Worm (Caenorhabditis elegans) whole organism, mixed stage, embryonic: Measurements from ENCODE around the gene F21A3.4.

Experiments used
- M03D4.4 ChIP-seq: sonication (generic microtip); optimal IDR thresholded peaks from 2 replicates; lab custom pipeline; 2017; ENCODE audit warnings: mild to moderate bottlenecking, missing genetic modification characterization, missing compliant biosample characterization
- bed-3 ChIP-seq: fragments of 200-800 bp; sonication (Bioruptor generic); optimal IDR thresholded peaks from 3 replicates; lab custom pipeline; 2018; ENCODE audit warnings: mild to moderate bottlenecking, missing genetic modification characterization, moderate library complexity, missing compliant biosample characterization
- blmp-1 ChIP-seq: fragments of 150-350 bp; optimal IDR thresholded peaks from 2 replicates; lab custom pipeline; 2014; ENCODE audit warnings: missing biosample characterization, missing genetic modification characterization
- ceh-39 ChIP-seq: fragments of 150-350 bp; optimal IDR thresholded peaks from 2 replicates; lab custom pipeline; 2014; ENCODE audit warnings: missing biosample characterization, missing genetic modification characterization
- ceh-43 ChIP-seq: fragments of 200-800 bp; sonication (Bioruptor generic); optimal IDR thresholded peaks from 2 replicates; lab custom pipeline; 2018; ENCODE audit warnings: mild to moderate bottlenecking, missing genetic modification characterization, moderate library complexity, missing compliant biosample characterization
- ceh-83 ChIP-seq: fragments of 200-800 bp; sonication (Bioruptor generic); optimal IDR thresholded peaks from 2 replicates; lab custom pipeline; 2018; ENCODE audit warnings: mild to moderate bottlenecking, missing genetic modification characterization, missing compliant biosample characterization
- ces-1 ChIP-seq: fragments of 150-350 bp; optimal IDR thresholded peaks from 2 replicates; lab custom pipeline; 2014; ENCODE audit warnings: missing biosample characterization, missing genetic modification reagents, missing genetic modification characterization
- cnd-1 ChIP-seq: fragments of 200-800 bp; sonication (Bioruptor generic); optimal IDR thresholded peaks from 2 replicates; lab custom pipeline; 2018; ENCODE audit warnings: mild to moderate bottlenecking, missing genetic modification characterization, missing compliant biosample characterization
- drap-1 ChIP-seq: fragments of 200-800 bp; sonication (Bioruptor generic); optimal IDR thresholded peaks from 3 replicates; lab custom pipeline; 2018; ENCODE audit warnings: mild to moderate bottlenecking, missing genetic modification characterization, missing compliant biosample characterization
- elt-1 ChIP-seq: sonication (generic microtip); optimal IDR thresholded peaks from 2 replicates; lab custom pipeline; 2017; ENCODE audit warnings: missing genetic modification characterization, mild to moderate bottlenecking, missing compliant biosample characterization, antibody characterized with exemption, moderate library complexity, borderline replicate concordance; ENCODE audit not compliant: insufficient read depth
- elt-3 ChIP-seq: fragments of 150-350 bp; optimal IDR thresholded peaks from 2 replicates; lab custom pipeline; 2014; ENCODE audit warnings: missing biosample characterization, missing genetic modification characterization
- flh-1 ChIP-seq: fragments of 200-800 bp; sonication (Bioruptor generic); optimal IDR thresholded peaks from 2 replicates; lab custom pipeline; 2018; ENCODE audit warnings: mild to moderate bottlenecking, missing genetic modification characterization, moderate library complexity, missing compliant biosample characterization
- ham-2 ChIP-seq: fragments of 200-800 bp; sonication (Bioruptor generic); optimal IDR thresholded peaks from 2 replicates; lab custom pipeline; 2018; ENCODE audit warnings: mild to moderate bottlenecking, missing genetic modification characterization, missing compliant biosample characterization
- lin-13 ChIP-seq: fragments of 150-350 bp; optimal IDR thresholded peaks from 2 replicates; lab custom pipeline; 2014; ENCODE audit warnings: missing biosample characterization, missing genetic modification characterization
- lin-32 ChIP-seq: fragments of 200-800 bp; sonication (Bioruptor generic); optimal IDR thresholded peaks from 2 replicates; lab custom pipeline; 2018; ENCODE audit warnings: mild to moderate bottlenecking, missing genetic modification characterization, missing compliant biosample characterization
- lsy-2 ChIP-seq: fragments of 150-350 bp; optimal IDR thresholded peaks from 2 replicates; lab custom pipeline; 2014; ENCODE audit warnings: missing biosample characterization, missing genetic modification characterization
- mep-1 ChIP-seq: fragments of 150-350 bp; optimal IDR thresholded peaks from 2 replicates; lab custom pipeline; 2017; ENCODE audit warnings: missing biosample characterization, missing genetic modification reagents, missing genetic modification characterization, inconsistent platforms
- nhr-12 ChIP-seq: fragments of 150-350 bp; optimal IDR thresholded peaks from 2 replicates; lab custom pipeline; 2014; ENCODE audit warnings: missing biosample characterization, missing genetic modification characterization
- nhr-2 ChIP-seq: fragments of 150-350 bp; optimal IDR thresholded peaks from 2 replicates; lab custom pipeline; 2014; ENCODE audit warnings: missing biosample characterization, missing genetic modification characterization
- nhr-28 ChIP-seq: fragments of 150-350 bp; optimal IDR thresholded peaks from 2 replicates; lab custom pipeline; 2014; ENCODE audit warnings: missing biosample characterization, missing genetic modification characterization
- nhr-76 ChIP-seq: sonication (generic microtip); optimal IDR thresholded peaks from 2 replicates; lab custom pipeline; 2017; ENCODE audit warnings: missing biosample characterization, missing genetic modification characterization
- pha-4 ChIP-seq: fragments of 150-350 bp; optimal IDR thresholded peaks from 2 replicates; lab custom pipeline; 2018; ENCODE audit warnings: missing biosample characterization, missing genetic modification reagents, missing genetic modification characterization
- sem-2 ChIP-seq: fragments of 200-800 bp; sonication (Bioruptor generic); optimal IDR thresholded peaks from 2 replicates; lab custom pipeline; 2018; ENCODE audit warnings: mild to moderate bottlenecking, missing genetic modification characterization, missing compliant biosample characterization
- snpc-4 ChIP-seq: fragments of 150-350 bp; optimal IDR thresholded peaks from 2 replicates; lab custom pipeline; 2014; ENCODE audit warnings: missing biosample characterization, missing genetic modification characterization
- sptf-1 ChIP-seq: sonication (generic microtip); optimal IDR thresholded peaks from 2 replicates; lab custom pipeline; 2017; ENCODE audit warnings: mild to moderate bottlenecking, missing genetic modification characterization, moderate library complexity, missing compliant biosample characterization
- tbx-8 ChIP-seq: fragments of 200-800 bp; sonication (Bioruptor generic); optimal IDR thresholded peaks from 2 replicates; lab custom pipeline; 2018; ENCODE audit warnings: mild to moderate bottlenecking, missing genetic modification characterization, moderate library complexity, missing compliant biosample characterization
- unc-120 ChIP-seq: sonication (generic microtip); optimal IDR thresholded peaks from 2 replicates; lab custom pipeline; 2017; ENCODE audit warnings: missing genetic modification characterization, missing compliant biosample characterization; ENCODE audit not compliant: poor library complexity, severe bottlenecking
- unc-39 ChIP-seq: fragments of 150-350 bp; optimal IDR thresholded peaks from 2 replicates; lab custom pipeline; 2014; ENCODE audit warnings: missing biosample characterization, missing genetic modification characterization
- unc-62 ChIP-seq: fragments of 150-350 bp; optimal IDR thresholded peaks from 2 replicates; lab custom pipeline; 2014; ENCODE audit warnings: missing biosample characterization, missing genetic modification reagents, missing genetic modification characterization
- zip-8 ChIP-seq: fragments of 150-350 bp; optimal IDR thresholded peaks from 2 replicates; lab custom pipeline; 2014; ENCODE audit warnings: missing biosample characterization, missing genetic modification characterization
- ztf-11 ChIP-seq: fragments of 150-350 bp; optimal IDR thresholded peaks from 2 replicates; lab custom pipeline; 2014; ENCODE audit warnings: missing biosample characterization, missing genetic modification characterization

The F21A3.4 gene

ce11 chrV:15533864-15534263 is 2.6 kb upstream of the F21A3.4 start, which contains the start of gene F21A3.2:
Gene F21A3.2, minus strand, starts transcription at chrV:15533964.
- no peak for TF ChIP-seq M03D4.4
- TF ChIP-seq unc-120 (tag; lab: Kevin White, UChicago) = no peak
- TF ChIP-seq lin-13 (tag; lab: Kevin White, UChicago) = no peak
- no peak for TF ChIP-seq zip-8 (tag; lab: Kevin White, UChicago)
- no peak for TF ChIP-seq sem-2 (GFP tag; lab: Kevin White, UChicago)
- TF ChIP-seq lsy-2 = no peak
- TF ChIP-seq flh-1 (GFP tag; lab: Kevin White, UChicago) = no peak
- no peak for TF ChIP-seq lin-32 (GFP tag; lab: Kevin White, UChicago)
- TF ChIP-seq pha-4 = no peak
- TF ChIP-seq sptf-1 (tag; lab: Kevin White, UChicago) = no peak
- TF ChIP-seq blmp-1 = no peak

- TF ChIP-seq tbx-8 (GFP tag; lab: Kevin White, UChicago) (no peak), ceh-43 (GFP tag; lab: Kevin White, UChicago) (no peak), ham-2 (GFP tag; lab: Kevin White, UChicago) (no peak), sem-2 (GFP tag; lab: Kevin White, UChicago) (no peak), lsy-2 (no peak), unc-120 (tag; lab: Kevin White, UChicago) (no peak), unc-39 (tag; lab: Kevin White, UChicago) (no peak), bed-3 (GFP tag; lab: Kevin White, UChicago) (no peak), nhr-2 (no peak), lin-32 (GFP tag; lab: Kevin White, UChicago) (no peak), cnd-1 (tag; lab: Kevin White, UChicago) (no peak), nhr-76 (tag; lab: Kevin White, UChicago) (no peak), ces-1 (GFP tag; lab: Kevin White, UChicago) (no peak), unc-62 (GFP tag; lab: Kevin White, UChicago) (no peak), blmp-1 (no peak), ceh-39 (tag; lab: Kevin White, UChicago) (no peak), ceh-83 (no peak)
Observed at ce11 chrV:15537923-15538322, 1.5 kb downstream of the F21A3.4 start, which contains the start of gene prde-1. Gene prde-1, plus strand, starts transcription at chrV:15538244.

ce11 chrV:15543252-15543651 is 6.8 kb downstream of the F21A3.4 start:
- TF ChIP-seq flh-1 (GFP tag; lab: Kevin White, UChicago) = no peak
- TF ChIP-seq nhr-28 (tag; lab: Kevin White, UChicago) = no peak
- TF ChIP-seq mep-1 (tag; lab: Kevin White, UChicago) = no peak
- TF ChIP-seq ceh-39 (tag; lab: Kevin White, UChicago) = no peak
- no peak for TF ChIP-seq nhr-12 (tag; lab: Kevin White, UChicago)
- no peak for TF ChIP-seq unc-62 (GFP tag; lab: Kevin White, UChicago)

DNA sequence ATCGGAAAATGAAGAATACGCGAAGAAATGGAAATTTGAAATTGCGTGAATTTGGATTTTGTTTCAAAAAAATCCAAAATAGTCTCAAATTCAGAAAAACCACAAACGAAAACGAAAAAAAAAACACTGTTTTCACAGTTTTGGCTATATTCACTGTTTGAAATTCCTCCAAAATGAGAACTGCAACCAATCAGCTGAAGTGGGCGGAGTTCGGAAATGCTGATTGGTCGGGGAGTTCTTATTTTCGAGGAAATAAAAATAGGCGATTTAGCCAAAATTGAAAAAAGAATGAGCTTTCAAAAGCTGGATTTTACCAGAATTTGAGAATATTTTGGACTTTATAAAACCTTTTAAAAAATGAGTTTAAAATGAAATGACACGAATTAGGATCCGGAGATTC is 8.5 kb downstream of the F21A3.4 start, which contains the start of gene glb-14:
Gene glb-14 (minus strand): TSS at position 97 of the 400 bp plus-strand sequence.
- TF ChIP-seq ceh-43 (GFP tag; lab: Kevin White, UChicago) = no peak
- TF ChIP-seq elt-3 (tag; lab: Kevin White, UChicago) = no peak
- no peak for TF ChIP-seq snpc-4 (tag; lab: Kevin White, UChicago)
- no peak for TF ChIP-seq tbx-8 (GFP tag; lab: Kevin White, UChicago)
- TF ChIP-seq bed-3 (GFP tag; lab: Kevin White, UChicago) = no peak
- no peak for TF ChIP-seq nhr-2
- no peak for TF ChIP-seq elt-1 (tag; lab: Kevin White, UChicago)
- no peak for TF ChIP-seq ceh-39 (tag; lab: Kevin White, UChicago)
- TF ChIP-seq nhr-12 (tag; lab: Kevin White, UChicago) = no peak
- no peak for TF ChIP-seq ces-1 (GFP tag; lab: Kevin White, UChicago)
- no peak for TF ChIP-seq pha-4

- no peak for TF ChIP-seq ztf-11 (tag; lab: Kevin White, UChicago)
- TF ChIP-seq drap-1 (GFP tag; lab: Kevin White, UChicago) = peak; percentile 62
- TF ChIP-seq snpc-4 (tag; lab: Kevin White, UChicago) = no peak
- TF ChIP-seq lin-13 (tag; lab: Kevin White, UChicago) = no peak
- peak; percentile 17 for TF ChIP-seq sptf-1 (tag; lab: Kevin White, UChicago)
- no peak for TF ChIP-seq nhr-2
Observed at ce11 chrV:15547727-15548126, 11.3 kb downstream of the F21A3.4 start.
